Worm (Caenorhabditis elegans) whole organism, L1 larva: Measurements from ENCODE around the gene acox-1.5.

Source experiments
- aly-2 ChIP-seq: fragments of 150-350 bp; optimal IDR thresholded peaks from 2 replicates; lab custom pipeline; 2014; ENCODE audit warnings: missing biosample characterization, missing genetic modification characterization
- ztf-11 ChIP-seq, 2 experiments: sonication (generic microtip); optimal IDR thresholded peaks; 2 replicates each; lab custom pipeline; 2016 to 2017; ENCODE audit warnings: missing genetic modification characterization in 2 of 2, missing biosample characterization in 1 of 2, missing compliant biosample characterization in 1 of 2

ce11 chrIII:9626602-9627001 is 34.6 kb upstream of the acox-1.5 start:
- TF ChIP-seq aly-2 (tag; lab: Kevin White, UChicago) (no peak), ztf-11 (tag; optimal IDR thresholded peaks at IDR 0.05; lab: Kevin White, UChicago) (no peak)
